Worm (Caenorhabditis elegans): ENCODE results near the gene srg-7.

DNA sequence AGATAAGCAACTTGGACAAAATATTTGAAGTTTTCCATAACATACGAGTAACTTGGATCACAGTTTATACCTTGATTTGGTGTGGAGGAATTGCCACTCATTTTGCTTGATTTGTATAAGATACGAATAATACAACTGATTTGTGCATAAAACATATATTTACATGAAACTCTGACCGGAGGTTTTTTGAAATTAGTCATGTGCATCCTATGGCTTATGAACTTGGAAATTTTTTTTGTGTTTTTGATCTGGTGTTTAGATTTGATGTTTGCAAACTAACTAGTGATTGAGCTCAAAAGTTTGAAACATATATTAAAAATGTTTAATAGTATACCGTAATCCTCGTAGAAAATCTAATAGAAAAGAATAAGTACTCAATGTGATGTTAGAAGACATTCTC lies 13.2 kb downstream of the srg-7 start, which contains the start of gene srg-8:
- no peak for TF ChIP-seq klf-2 (GFP tag; conservative IDR thresholded peaks at IDR 0.05)
- no peak for TF ChIP-seq tab-1 (GFP tag; IDR thresholded peaks at IDR 0.05)
- no peak for TF ChIP-seq ztf-23 (GFP tag; IDR thresholded peaks at IDR 0.05)
- no peak for TF ChIP-seq T22C8.4 (GFP tag; IDR thresholded peaks at IDR 0.05)
- TF ChIP-seq flt-1 (GFP tag; IDR thresholded peaks at IDR 0.05) = no peak
- no peak for TF ChIP-seq cog-1 (tag; optimal IDR thresholded peaks at IDR 0.05)
- no peak for TF ChIP-seq ztf-29 (GFP tag; IDR thresholded peaks at IDR 0.05)
- no peak for TF ChIP-seq med-1 (GFP tag; optimal IDR thresholded peaks at IDR 0.05; ENCODE audit: insufficient read depth)
- no peak for TF ChIP-seq ref-1 (GFP tag; conservative IDR thresholded peaks at IDR 0.05)

Data from whole organism, midembryonic.